Fruit fly (Drosophila melanogaster) whole organism, prepupa: ENCODE data around the gene E5.
A peak's percentile ranks its signal among the peaks of the same experiment; 100 is the strongest.

ENCODE experiments used
- Blimp-1 ChIP-seq: fragments of 200-800 bp; sonication (Bioruptor generic); optimal IDR thresholded peaks from 3 replicates; lab custom pipeline; 2017; ENCODE audit warnings: missing biosample characterization, missing genetic modification characterization, mild to moderate bottlenecking, moderate library complexity, missing genetic modification reagents
- CG10631 ChIP-seq: fragments of 200-800 bp; sonication (Bioruptor generic); optimal IDR thresholded peaks from 2 replicates; lab custom pipeline; 2016; ENCODE audit warnings: missing biosample characterization, missing genetic modification characterization
- CG10669 ChIP-seq: fragments of 200-800 bp; sonication (Bioruptor generic); optimal IDR thresholded peaks from 3 replicates; lab custom pipeline; 2018; ENCODE audit warnings: missing biosample characterization, mild to moderate bottlenecking, missing genetic modification characterization, moderate library complexity
- CG11294 ChIP-seq: fragments of 200-800 bp; sonication (Bioruptor generic); IDR thresholded peaks from 2 replicates; pipeline ENCODE4 v1.3.6; 2022; ENCODE audit warnings: missing biosample characterization, missing genetic modification characterization
- CG11762 ChIP-seq: fragments of 200-800 bp; sonication (Bioruptor generic); optimal IDR thresholded peaks from 3 replicates; lab custom pipeline; 2016; ENCODE audit warnings: missing biosample characterization, missing genetic modification characterization; ENCODE audit not compliant: insufficient read depth
- CG15336 ChIP-seq: fragments of 200-800 bp; sonication (Bioruptor generic); IDR thresholded peaks from 2 replicates; pipeline ENCODE4 v1.3.6; 2022; ENCODE audit warnings: missing biosample characterization, missing genetic modification characterization
- CG1621 ChIP-seq: fragments of 200-800 bp; sonication (Bioruptor generic); optimal IDR thresholded peaks from 3 replicates; lab custom pipeline; 2018; ENCODE audit warnings: missing biosample characterization, mild to moderate bottlenecking, missing genetic modification characterization
- CG16779 ChIP-seq: fragments of 200-800 bp; sonication (Bioruptor generic); optimal IDR thresholded peaks from 3 replicates; lab custom pipeline; 2017; ENCODE audit warnings: missing biosample characterization, mild to moderate bottlenecking, missing genetic modification characterization
- CG3032 ChIP-seq: fragments of 200-800 bp; optimal IDR thresholded peaks from 2 replicates; lab custom pipeline; 2019; ENCODE audit warnings: missing biosample characterization, mild to moderate bottlenecking, missing genetic modification characterization, moderate library complexity
- CG31627 ChIP-seq: fragments of 200-800 bp; sonication (Bioruptor generic); optimal IDR thresholded peaks from 3 replicates; lab custom pipeline; 2016; ENCODE audit warnings: missing biosample characterization, missing genetic modification characterization
- CG32006 ChIP-seq: fragments of 200-800 bp; sonication (Bioruptor generic); optimal IDR thresholded peaks from 3 replicates; lab custom pipeline; 2017; ENCODE audit warnings: missing biosample characterization, mild to moderate bottlenecking, missing genetic modification characterization
- CG3919 ChIP-seq: fragments of 200-800 bp; sonication (Bioruptor generic); optimal IDR thresholded peaks from 3 replicates; lab custom pipeline; 2016; ENCODE audit warnings: missing biosample characterization, missing genetic modification characterization
- CG4318 ChIP-seq: fragments of 200-800 bp; sonication (Bioruptor generic); optimal IDR thresholded peaks from 3 replicates; lab custom pipeline; 2017; ENCODE audit warnings: missing biosample characterization, mild to moderate bottlenecking, missing genetic modification characterization
- CG6163 ChIP-seq: fragments of 200-800 bp; sonication (Bioruptor generic); IDR thresholded peaks from 3 replicates; pipeline ENCODE4 v1.3.6; 2022; ENCODE audit warnings: missing biosample characterization, missing genetic modification characterization
- CG6276 ChIP-seq: fragments of 200-800 bp; sonication (Bioruptor generic); optimal IDR thresholded peaks from 2 replicates; lab custom pipeline; 2017; ENCODE audit warnings: missing biosample characterization, mild to moderate bottlenecking, missing genetic modification characterization
- CG6792 ChIP-seq: fragments of 200-800 bp; sonication (Bioruptor generic); optimal IDR thresholded peaks from 3 replicates; lab custom pipeline; 2016; ENCODE audit warnings: missing biosample characterization, missing genetic modification characterization
- CG6854 ChIP-seq: fragments of 200-800 bp; sonication (Bioruptor generic); optimal IDR thresholded peaks from 2 replicates; lab custom pipeline; 2017; ENCODE audit warnings: missing biosample characterization, mild to moderate bottlenecking, missing genetic modification characterization
- CG7368 ChIP-seq: fragments of 200-800 bp; sonication (Bioruptor generic); optimal IDR thresholded peaks from 3 replicates; lab custom pipeline; 2016; ENCODE audit warnings: missing biosample characterization, missing genetic modification characterization
- CG8119 ChIP-seq: fragments of 200-800 bp; sonication (Bioruptor generic); IDR thresholded peaks from 3 replicates; pipeline ENCODE4 v1.3.6; 2022; ENCODE audit warnings: missing biosample characterization, missing genetic modification characterization
- CG8319 ChIP-seq: fragments of 200-800 bp; sonication (Bioruptor generic); optimal IDR thresholded peaks from 3 replicates; lab custom pipeline; 2016; ENCODE audit warnings: missing biosample characterization, missing genetic modification characterization
- CG8632 ChIP-seq: fragments of 200-800 bp; sonication (Bioruptor generic); optimal IDR thresholded peaks from 3 replicates; lab custom pipeline; 2016; ENCODE audit warnings: missing biosample characterization, missing genetic modification characterization
- CG9139 ChIP-seq: fragments of 200-800 bp; sonication (Bioruptor generic); optimal IDR thresholded peaks from 3 replicates; lab custom pipeline; 2017; ENCODE audit warnings: missing biosample characterization, mild to moderate bottlenecking, missing genetic modification characterization
- Eip75B ChIP-seq: fragments of 200-800 bp; sonication (Bioruptor generic); optimal IDR thresholded peaks from 3 replicates; lab custom pipeline; 2016; ENCODE audit warnings: missing biosample characterization, missing genetic modification characterization
- Eip78C ChIP-seq: fragments of 200-800 bp; sonication (Bioruptor generic); peaks from one replicate; lab custom pipeline; 2016; ENCODE audit warnings: missing biosample characterization, missing genetic modification characterization
- Ets21C ChIP-seq: fragments of 200-800 bp; sonication (Bioruptor generic); optimal IDR thresholded peaks from 3 replicates; lab custom pipeline; 2016; ENCODE audit warnings: missing biosample characterization, missing genetic modification characterization
- Ets96B ChIP-seq: fragments of 200-800 bp; optimal IDR thresholded peaks from 2 replicates; lab custom pipeline; 2019; ENCODE audit warnings: missing biosample characterization, mild to moderate bottlenecking, missing genetic modification characterization, moderate library complexity
- Hr38 ChIP-seq: sonication (Bioruptor generic); optimal IDR thresholded peaks from 2 replicates; lab custom pipeline; 2016; ENCODE audit warnings: missing biosample characterization, missing genetic modification characterization
- Hr39 ChIP-seq: fragments of 200-800 bp; sonication (Bioruptor generic); optimal IDR thresholded peaks from 2 replicates; lab custom pipeline; 2016; ENCODE audit warnings: missing biosample characterization, missing genetic modification characterization
- Lpt ChIP-seq: fragments of 200-800 bp; sonication (Bioruptor generic); optimal IDR thresholded peaks from 3 replicates; lab custom pipeline; 2016; ENCODE audit warnings: missing biosample characterization, missing genetic modification characterization
- Met ChIP-seq: fragments of 200-800 bp; sonication (Bioruptor generic); optimal IDR thresholded peaks from 3 replicates; lab custom pipeline; 2016; ENCODE audit warnings: missing biosample characterization, missing genetic modification characterization
- OdsH ChIP-seq: fragments of 200-800 bp; sonication (Bioruptor generic); optimal IDR thresholded peaks from 3 replicates; lab custom pipeline; 2016; ENCODE audit warnings: missing biosample characterization, missing genetic modification characterization
- Sox102F ChIP-seq: fragments of 200-800 bp; sonication (Bioruptor generic); optimal IDR thresholded peaks from 2 replicates; lab custom pipeline; 2016; ENCODE audit warnings: missing biosample characterization, mild to moderate bottlenecking, missing genetic modification characterization
- Sox14 ChIP-seq: fragments of 200-800 bp; sonication (Bioruptor generic); optimal IDR thresholded peaks from 3 replicates; lab custom pipeline; 2016; ENCODE audit warnings: missing biosample characterization, missing genetic modification characterization
- Sox15 ChIP-seq: fragments of 200-800 bp; sonication (Bioruptor generic); optimal IDR thresholded peaks from 3 replicates; lab custom pipeline; 2016; ENCODE audit warnings: missing biosample characterization, missing genetic modification characterization
- acj6 ChIP-seq: fragments of 200-800 bp; sonication (Bioruptor generic); optimal IDR thresholded peaks from 3 replicates; lab custom pipeline; 2016; ENCODE audit warnings: missing biosample characterization, missing genetic modification characterization
- cyc ChIP-seq: fragments of 200-800 bp; sonication (Bioruptor generic); optimal IDR thresholded peaks from 3 replicates; lab custom pipeline; 2016; ENCODE audit warnings: missing biosample characterization, missing genetic modification characterization
- dac ChIP-seq: fragments of 200-800 bp; sonication (Bioruptor generic); optimal IDR thresholded peaks from 2 replicates; lab custom pipeline; 2017; ENCODE audit warnings: missing biosample characterization, mild to moderate bottlenecking, missing genetic modification characterization
- dsx ChIP-seq: fragments of 200-800 bp; optimal IDR thresholded peaks from 3 replicates; lab custom pipeline; 2019; ENCODE audit warnings: missing biosample characterization, mild to moderate bottlenecking, missing genetic modification characterization, moderate library complexity; ENCODE audit not compliant: poor library complexity, severe bottlenecking
- eg ChIP-seq: fragments of 200-800 bp; sonication (Bioruptor generic); IDR thresholded peaks from 3 replicates; pipeline ENCODE4 v1.3.6; 2022; ENCODE audit warnings: missing biosample characterization, missing genetic modification characterization
- fd85E ChIP-seq: fragments of 200-800 bp; sonication (Bioruptor generic); optimal IDR thresholded peaks from 3 replicates; lab custom pipeline; 2016; ENCODE audit warnings: missing biosample characterization, missing genetic modification characterization
- net ChIP-seq: fragments of 200-800 bp; sonication (Bioruptor generic); optimal IDR thresholded peaks from 3 replicates; lab custom pipeline; 2016; ENCODE audit warnings: missing biosample characterization, missing genetic modification characterization
- pdm3 ChIP-seq: fragments of 200-800 bp; sonication (Bioruptor generic); optimal IDR thresholded peaks from 3 replicates; lab custom pipeline; 2016; ENCODE audit warnings: missing biosample characterization, missing genetic modification characterization
- spab ChIP-seq: fragments of 200-800 bp; sonication (Bioruptor generic); optimal IDR thresholded peaks from 2 replicates; lab custom pipeline; 2017; ENCODE audit warnings: missing biosample characterization, mild to moderate bottlenecking, missing genetic modification characterization, missing genetic modification reagents
- ss ChIP-seq, 2 experiments: fragments of 200-800 bp; sonication (Bioruptor generic); optimal IDR thresholded peaks; 2 replicates in 1 of 2; 3 replicates in 1 of 2; lab custom pipeline; 2017 to 2018; ENCODE audit warnings: mild to moderate bottlenecking in 2 of 2, missing biosample characterization in 2 of 2, missing genetic modification characterization in 2 of 2, moderate library complexity in 1 of 2
- svp ChIP-seq: fragments of 200-800 bp; sonication (Bioruptor generic); peaks from one replicate; lab custom pipeline; 2016; ENCODE audit warnings: missing biosample characterization, missing genetic modification characterization
- topi ChIP-seq: fragments of 200-800 bp; sonication (Bioruptor generic); optimal IDR thresholded peaks from 3 replicates; lab custom pipeline; 2016; ENCODE audit warnings: missing biosample characterization, missing genetic modification characterization
- vri ChIP-seq: fragments of 200-800 bp; sonication (Bioruptor generic); optimal IDR thresholded peaks from 3 replicates; lab custom pipeline; 2016; ENCODE audit warnings: missing biosample characterization, mild to moderate bottlenecking, missing genetic modification characterization

The E5 gene

DNA sequence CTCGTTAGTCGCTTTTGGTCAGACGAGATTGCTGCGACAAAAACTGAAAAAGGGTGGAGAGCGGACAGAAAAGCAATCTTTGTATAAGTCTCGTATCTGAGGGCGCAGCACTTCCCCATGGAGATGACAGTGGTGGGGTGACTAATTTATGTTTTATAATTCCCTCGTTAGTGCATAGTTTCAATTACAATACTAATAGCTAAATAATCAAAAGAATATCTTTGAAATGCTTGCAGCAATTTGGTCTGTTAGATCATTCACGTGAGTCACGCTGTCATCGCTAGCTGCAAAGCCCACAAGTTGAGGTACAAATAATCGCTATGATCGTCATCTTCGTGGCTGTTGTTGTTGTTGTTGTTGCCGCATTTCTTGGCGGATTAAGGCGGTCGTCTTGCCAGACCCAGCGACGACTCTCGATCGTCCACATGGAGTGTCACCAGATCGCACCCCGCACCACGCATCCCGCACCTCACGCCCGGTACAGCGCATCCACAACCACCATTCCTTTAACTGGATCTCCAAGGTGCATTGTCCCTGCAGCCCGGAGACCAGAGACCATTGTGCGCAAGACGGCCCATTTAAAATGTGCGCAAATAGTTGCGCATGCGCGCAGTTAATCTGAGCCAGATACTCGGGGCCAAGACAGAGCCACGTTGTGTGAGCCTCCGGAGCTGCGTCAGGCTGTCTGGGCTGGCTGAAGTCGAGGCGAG, 47.2 kb upstream of the E5 start (continued):
- TF ChIP-seq CG4318 (no peak), CG1621 (peak; percentile 66), CG8119 (peak; percentile 72), Sox102F (peak; percentile 73), topi (peak; percentile 87), Ets21C (peak; percentile 57), dac (GFP tag; lab: Kevin White, UChicago) (no peak), CG3919 (GFP tag; lab: Kevin White, UChicago) (peak; percentile 92), CG11294 (GFP tag; lab: Robert Waterston, UW) (peak; percentile 10; the same call in 1 of the 2 replicates), CG6854 (peak; percentile 78), eg (GFP tag; lab: Robert Waterston, UW) (peak; percentile 36; the same call in 1 of the 3 replicates), Blimp-1 (peak; percentile 65), ss (GFP tag; optimal IDR thresholded peaks at IDR 0.05; lab: Kevin White, UChicago) (peak; percentile 76 to 77), CG7368 (GFP tag; lab: Kevin White, UChicago) (peak; percentile 77), Hr39 (GFP tag; lab: Kevin White, UChicago) (peak; percentile 73), CG11762 (GFP tag; lab: Kevin White, UChicago) (peak; percentile 67), vri (peak; percentile 59), Met (GFP tag; lab: Kevin White, UChicago) (peak; percentile 79), CG3032 (peak; percentile 80), CG6276 (GFP tag; lab: Kevin White, UChicago) (no peak)

DNA sequence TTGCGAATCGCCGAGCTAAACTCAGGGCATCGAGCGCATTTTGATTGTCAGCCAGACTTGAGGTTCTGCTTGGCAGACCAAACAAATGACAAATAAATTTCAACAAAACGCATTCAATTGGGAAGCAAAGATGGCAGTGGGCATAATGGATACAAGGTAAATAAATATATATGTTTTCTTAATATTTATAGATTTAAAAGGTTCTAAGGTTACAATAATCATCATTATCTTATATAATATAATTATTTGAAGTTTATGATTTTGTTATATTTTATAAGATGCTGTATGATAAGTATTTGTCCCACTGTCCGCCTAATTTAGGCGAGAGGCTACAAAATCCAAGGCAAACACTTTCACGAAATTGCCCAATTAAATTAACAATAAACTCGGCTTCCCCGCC, 43.3 kb upstream of the E5 start:
- peak; percentile 35 for TF ChIP-seq CG10631 (GFP tag; lab: Kevin White, UChicago)
- peak; percentile 25 for TF ChIP-seq OdsH (GFP tag; lab: Kevin White, UChicago)
- no peak for TF ChIP-seq Sox102F
- peak; percentile 9 for TF ChIP-seq spab
- no peak for TF ChIP-seq dsx (GFP tag; lab: Kevin White, UChicago)
- no peak for TF ChIP-seq Hr39 (GFP tag; lab: Kevin White, UChicago)
- TF ChIP-seq CG8632 (GFP tag; lab: Kevin White, UChicago): peak; percentile 23
- TF ChIP-seq CG3032: peak; percentile 25
- TF ChIP-seq CG32006 (GFP tag; lab: Kevin White, UChicago): peak; percentile 18
- peak; percentile 67 for TF ChIP-seq Eip78C (GFP tag; lab: Kevin White, UChicago)
- TF ChIP-seq svp (GFP tag; lab: Kevin White, UChicago): peak; percentile 41
- peak; percentile 52 for TF ChIP-seq Ets96B

DNA sequence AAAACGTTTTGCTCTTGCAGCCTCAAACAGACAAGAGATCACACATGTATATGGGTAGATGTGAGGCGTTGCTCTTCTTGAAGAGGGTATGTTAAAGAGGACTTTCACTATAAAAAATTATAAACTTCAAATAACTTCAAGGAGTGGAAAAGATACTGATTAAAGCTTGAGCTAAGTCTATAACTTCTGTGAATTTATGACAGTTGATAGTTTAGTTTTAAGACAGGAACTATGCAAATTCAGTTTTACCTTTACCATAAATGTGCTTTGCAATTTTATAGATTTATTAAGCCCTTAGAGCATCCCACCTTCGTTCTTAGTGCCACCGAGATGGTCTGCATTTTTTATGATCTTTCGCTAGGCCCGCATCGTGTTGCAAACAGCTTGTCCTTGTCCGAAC, 41.8 kb upstream of the E5 start:
- TF ChIP-seq fd85E (GFP tag; lab: Kevin White, UChicago) (no peak), CG31627 (GFP tag; lab: Kevin White, UChicago) (peak; percentile 8), CG16779 (tag; lab: Kevin White, UChicago) (no peak), CG11294 (GFP tag; lab: Robert Waterston, UW) (no peak), CG7368 (GFP tag; lab: Kevin White, UChicago) (no peak), CG10669 (peak; percentile 60), CG11762 (GFP tag; lab: Kevin White, UChicago) (no peak), cyc (GFP tag; lab: Kevin White, UChicago) (no peak), CG3919 (GFP tag; lab: Kevin White, UChicago) (peak; percentile 25), CG32006 (GFP tag; lab: Kevin White, UChicago) (no peak), Hr38 (GFP tag; lab: Kevin White, UChicago) (no peak), Sox14 (peak; percentile 57), CG9139 (GFP tag; lab: Kevin White, UChicago) (no peak), CG15336 (GFP tag; lab: Robert Waterston, UW) (no peak), net (no peak), CG6792 (peak; percentile 43), CG6163 (0 out of 3 replicates have a peak, but pooled peaks have one; percentile 30), CG6276 (GFP tag; lab: Kevin White, UChicago) (no peak), Eip75B (GFP tag; lab: Kevin White, UChicago) (peak; percentile 25), Hr39 (GFP tag; lab: Kevin White, UChicago) (peak; percentile 3), dsx (GFP tag; lab: Kevin White, UChicago) (peak; percentile 60), dac (GFP tag; lab: Kevin White, UChicago) (no peak), CG8319 (GFP tag; lab: Kevin White, UChicago) (peak; percentile 3), ss (GFP tag; optimal IDR thresholded peaks at IDR 0.05; lab: Kevin White, UChicago) (peak; percentile 50 to 52), acj6 (GFP tag; lab: Kevin White, UChicago) (peak; percentile 38), Lpt (no peak), pdm3 (GFP tag; lab: Kevin White, UChicago) (peak; percentile 46), Sox15 (no peak), CG10631 (GFP tag; lab: Kevin White, UChicago) (peak; percentile 28)
